Fruit fly (Drosophila melanogaster): ENCODE measurements around the gene Lgr4.

Lgr4 gene

dm6 chrX:13136939-13137697 lies 51.8 kb downstream of the Lgr4 start (continued):
- TF ChIP-seq CG17361 (GFP tag; IDR thresholded peaks at IDR 0.05) (peak; percentile 42; the same call in 2 of the 3 replicates), CG15696 (tag; optimal IDR thresholded peaks at IDR 0.05) (no peak), ranshi (GFP tag; IDR thresholded peaks at IDR 0.05) (peak; percentile 71), CG12236 (GFP tag; optimal IDR thresholded peaks at IDR 0.05) (no peak), CG10267 (tag; optimal IDR thresholded peaks at IDR 0.05) (peak; percentile 18), row (GFP tag; IDR thresholded peaks at IDR 0.05) (peak; percentile 76), Hmr (GFP tag; optimal IDR thresholded peaks at IDR 0.05) (no peak), ATbp (GFP tag; optimal IDR thresholded peaks at IDR 0.05) (peak; percentile 69), oc (tag; optimal IDR thresholded peaks at IDR 0.05) (peak; percentile 67), vvl (GFP tag; IDR thresholded peaks at IDR 0.05) (peak; percentile 88), CG6683 (GFP tag; optimal IDR thresholded peaks at IDR 0.05) (no peak), CG10274 (GFP tag; optimal IDR thresholded peaks at IDR 0.05) (no peak), CG8281 (tag; optimal IDR thresholded peaks at IDR 0.05) (peak; percentile 46), jigr1 (GFP tag; IDR thresholded peaks at IDR 0.05) (0 out of 3 replicates have a peak, but pooled peaks have one; percentile 52), CG8924 (tag; optimal IDR thresholded peaks at IDR 0.05) (peak; percentile 19), PHDP (tag; optimal IDR thresholded peaks at IDR 0.05) (peak; percentile 42), H15 (GFP tag; IDR thresholded peaks at IDR 0.05) (peak; percentile 74; the same call in 2 of the 3 replicates), en (GFP tag; optimal IDR thresholded peaks at IDR 0.05) (no peak), lola (GFP tag; optimal IDR thresholded peaks at IDR 0.05) (no peak), vfl (GFP tag; optimal IDR thresholded peaks at IDR 0.05) (no peak), ems (GFP tag; optimal IDR thresholded peaks at IDR 0.05) (peak; percentile 34), CG10366 (GFP tag; IDR thresholded peaks at IDR 0.05) (peak; percentile 76), CG42726 (GFP tag; IDR thresholded peaks at IDR 0.05; ENCODE audit: partially characterized antibody) (no peak), CG16779 (GFP tag; IDR thresholded peaks at IDR 0.05) (no peak), Bdp1 (GFP tag; optimal IDR thresholded peaks at IDR 0.05) (no peak), jumu (GFP tag; optimal IDR thresholded peaks at IDR 0.05) (no peak), Med (GFP tag) (peak; percentile 90), toy (GFP tag; IDR thresholded peaks at IDR 0.05) (no peak), HHEX (GFP tag; optimal IDR thresholded peaks at IDR 0.05) (peak; percentile 30), ci (GFP tag; IDR thresholded peaks at IDR 0.05) (peak; percentile 96), Ets65A (GFP tag) (peak; percentile 15), CG8478 (optimal IDR thresholded peaks at IDR 0.05) (no peak), CG12299 (tag; optimal IDR thresholded peaks at IDR 0.05) (no peak), CG11247 (GFP tag; IDR thresholded peaks at IDR 0.05) (no peak), CG15073 (GFP tag; optimal IDR thresholded peaks at IDR 0.05) (no peak), CG12769 (tag; optimal IDR thresholded peaks at IDR 0.05) (no peak), Dip3 (GFP tag; optimal IDR thresholded peaks at IDR 0.05) (no peak), ham (GFP tag; IDR thresholded peaks at IDR 0.05) (no peak), ap (GFP tag; IDR thresholded peaks at IDR 0.05) (peak; percentile 58), da (GFP tag; optimal IDR thresholded peaks at IDR 0.05) (no peak), CG14860 (GFP tag; IDR thresholded peaks at IDR 0.05; ENCODE audit: partially characterized antibody) (no peak), Nf-YC (tag; optimal IDR thresholded peaks at IDR 0.05) (peak; percentile 27), CG1832 (GFP tag; optimal IDR thresholded peaks at IDR 0.05) (no peak), CG3726 (GFP tag; IDR thresholded peaks at IDR 0.05) (0 out of 3 replicates have a peak, but pooled peaks have one; percentile 62), pita (GFP tag; optimal IDR thresholded peaks at IDR 0.05) (no peak), pum (GFP tag; optimal IDR thresholded peaks at IDR 0.05) (peak; percentile 8), Eip74EF (GFP tag; optimal IDR thresholded peaks at IDR 0.05) (peak in 1 of 2 experiments; percentile 45), ERR (GFP tag; optimal IDR thresholded peaks at IDR 0.05) (no peak), insv (GFP tag; optimal IDR thresholded peaks at IDR 0.05) (no peak), cwo (GFP tag; optimal IDR thresholded peaks at IDR 0.05) (peak; percentile 14)

All from whole organism, embryonic.